Fruit fly (Drosophila melanogaster): ENCODE data around the gene PGRP-SB1.
A peak's percentile ranks its signal among the peaks of the same experiment; 100 is the strongest.

Gene PGRP-SB1

DNA sequence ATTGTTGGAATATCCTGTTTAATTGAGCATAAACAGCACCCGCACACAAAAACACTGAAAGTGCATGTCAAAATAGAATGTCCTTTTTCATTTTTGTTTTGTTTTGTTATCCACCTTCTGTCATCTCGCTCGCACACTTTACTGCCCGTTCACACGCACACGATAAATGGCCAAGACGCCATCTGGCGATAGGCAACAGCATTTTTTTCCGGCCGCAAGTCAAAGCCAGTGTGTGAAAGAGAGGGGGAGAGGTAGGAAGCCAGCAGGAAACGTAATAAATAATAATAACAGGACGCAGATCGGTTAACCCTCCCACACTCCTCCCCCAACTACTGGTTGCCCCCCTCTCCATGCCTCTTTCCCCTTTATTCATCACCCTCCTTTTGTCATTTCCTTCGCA lies 42.1 kb upstream of the PGRP-SB1 start (continued):
- TF ChIP-seq Usf (GFP tag; optimal IDR thresholded peaks at IDR 0.05) (no peak), jigr1 (GFP tag; IDR thresholded peaks at IDR 0.05) (no peak), nmo (GFP tag; optimal IDR thresholded peaks at IDR 0.05) (no peak), CG7928 (GFP tag; optimal IDR thresholded peaks at IDR 0.05) (no peak), HmgZ (tag; optimal IDR thresholded peaks at IDR 0.05) (no peak), pnt (GFP tag; optimal IDR thresholded peaks at IDR 0.05) (no peak), CG10366 (GFP tag; IDR thresholded peaks at IDR 0.05) (no peak), CG10979 (tag; optimal IDR thresholded peaks at IDR 0.05) (peak; percentile 73), CG12659 (GFP tag; optimal IDR thresholded peaks at IDR 0.05) (no peak), CG2678 (tag; optimal IDR thresholded peaks at IDR 0.05) (peak; percentile 1), Chrac-16 (GFP tag; optimal IDR thresholded peaks at IDR 0.05) (no peak), CG17829 (tag; optimal IDR thresholded peaks at IDR 0.05) (no peak), pum (GFP tag; optimal IDR thresholded peaks at IDR 0.05) (no peak), Lhr (GFP tag; optimal IDR thresholded peaks at IDR 0.05) (peak; percentile 10), HLH54F (GFP tag; optimal IDR thresholded peaks at IDR 0.05) (no peak), lbe (GFP tag; optimal IDR thresholded peaks at IDR 0.05) (no peak), CG34422 (GFP tag; IDR thresholded peaks at IDR 0.05) (peak; percentile 47; the same call in 2 of the 3 replicates), slbo (GFP tag; IDR thresholded peaks at IDR 0.05) (no peak), CG5245 (GFP tag; optimal IDR thresholded peaks at IDR 0.05) (peak; percentile 43), Adf1 (GFP tag; IDR thresholded peaks at IDR 0.05) (no peak), caup (GFP tag; optimal IDR thresholded peaks at IDR 0.05; ENCODE audit: severe bottlenecking) (peak; percentile 13), CG14965 (GFP tag; optimal IDR thresholded peaks at IDR 0.05; ENCODE audit: borderline replicate concordance) (peak; percentile 97), ind (GFP tag; optimal IDR thresholded peaks at IDR 0.05) (peak; percentile 6), HLHmδ (GFP tag; optimal IDR thresholded peaks at IDR 0.05) (peak; percentile 92), CG11093 (GFP tag; IDR thresholded peaks at IDR 0.05) (peak; percentile 28; the same call in 1 of the 3 replicates), CG12391 (tag; optimal IDR thresholded peaks at IDR 0.05) (no peak), ash1 (GFP tag; optimal IDR thresholded peaks at IDR 0.05) (peak; percentile 45), Meics (GFP tag; optimal IDR thresholded peaks at IDR 0.05) (peak; percentile 32), Lim3 (GFP tag; IDR thresholded peaks at IDR 0.05) (no peak), Dad (GFP tag; optimal IDR thresholded peaks at IDR 0.05) (no peak), CG32767 (GFP tag; IDR thresholded peaks at IDR 0.05) (no peak), Hmx (GFP tag; optimal IDR thresholded peaks at IDR 0.05) (no peak), ato (GFP tag; IDR thresholded peaks at IDR 0.05; ENCODE audit: partially characterized antibody) (no peak), NC2β (GFP tag; optimal IDR thresholded peaks at IDR 0.05) (peak; percentile 8), btn (GFP tag; optimal IDR thresholded peaks at IDR 0.05) (no peak), Dref (GFP tag; IDR thresholded peaks at IDR 0.05) (no peak), ham (GFP tag; IDR thresholded peaks at IDR 0.05) (no peak), zfh1 (GFP tag; IDR thresholded peaks at IDR 0.05) (0 out of 3 replicates have a peak, but pooled peaks have one; percentile 30), CG8281 (tag; optimal IDR thresholded peaks at IDR 0.05) (peak; percentile 9), CG11695 (GFP tag; IDR thresholded peaks at IDR 0.05) (no peak), Pdp1 (GFP tag; optimal IDR thresholded peaks at IDR 0.05) (peak in 1 of 2 experiments; percentile 9), Deaf1 (tag; optimal IDR thresholded peaks at IDR 0.05) (no peak), insv (GFP tag; optimal IDR thresholded peaks at IDR 0.05) (peak in 1 of 2 experiments; percentile 70), maf-S (GFP tag; optimal IDR thresholded peaks at IDR 0.05) (no peak), CG10147 (GFP tag; optimal IDR thresholded peaks at IDR 0.05) (no peak), gt (GFP tag; IDR thresholded peaks at IDR 0.05) (no peak), CG1529 (GFP tag; optimal IDR thresholded peaks at IDR 0.05) (no peak), CG17359 (tag; optimal IDR thresholded peaks at IDR 0.05) (peak; percentile 36), CG4730 (GFP tag; IDR thresholded peaks at IDR 0.05) (peak; percentile 29; the same call in 1 of the 2 replicates), CG3281 (GFP tag; optimal IDR thresholded peaks at IDR 0.05) (peak; percentile 13), CG10209 (GFP tag; optimal IDR thresholded peaks at IDR 0.05) (no peak)

Measured in whole organism, embryonic.